Worm (Caenorhabditis elegans) whole organism, L4/young adult: ENCODE measurements around the gene C17H12.6.
"Not testable (repeated sequence)": the region's sequence is repeated elsewhere in the genome, so short reads cannot be mapped to it uniquely, and the experiment has no call there.

Source experiments
- W03F9.2 ChIP-seq: fragments of 150-350 bp; optimal IDR thresholded peaks from 2 replicates; lab custom pipeline; 2014; ENCODE audit warnings: missing biosample characterization, missing genetic modification characterization
- dao-5 ChIP-seq: sonication (generic microtip); optimal IDR thresholded peaks from 2 replicates; lab custom pipeline; 2016; ENCODE audit warnings: missing genotype, missing genetic modification characterization, moderate library complexity, missing compliant biosample characterization
- him-1 ChIP-seq: sonication (generic microtip); optimal IDR thresholded peaks from 2 replicates; lab custom pipeline; 2016; ENCODE audit warnings: missing genotype, missing genetic modification reagents, missing genetic modification characterization, missing compliant biosample characterization

Gene C17H12.6

ce11 chrIV:6822406-6822805 lies at the start of gene C17H12.6:
TSS of gene C17H12.6 (minus strand) at chrIV:6822506.
- TF ChIP-seq dao-5 (tag; lab: Kevin White, UChicago) = no peak
- TF ChIP-seq him-1 (tag; lab: Kevin White, UChicago) = no peak
- TF ChIP-seq W03F9.2 (tag; lab: Kevin White, UChicago) = no peak

ce11 chrIV:6867791-6868190 lies 45.5 kb upstream of the C17H12.6 start, which contains the start of gene srx-20:
TSS of gene srx-20 (plus strand) at chrIV:6868091.
- TF ChIP-seq him-1 (tag; lab: Kevin White, UChicago) = no peak
- no peak for TF ChIP-seq W03F9.2 (tag; lab: Kevin White, UChicago)
- TF ChIP-seq dao-5 (tag; lab: Kevin White, UChicago) = no peak

DNA sequence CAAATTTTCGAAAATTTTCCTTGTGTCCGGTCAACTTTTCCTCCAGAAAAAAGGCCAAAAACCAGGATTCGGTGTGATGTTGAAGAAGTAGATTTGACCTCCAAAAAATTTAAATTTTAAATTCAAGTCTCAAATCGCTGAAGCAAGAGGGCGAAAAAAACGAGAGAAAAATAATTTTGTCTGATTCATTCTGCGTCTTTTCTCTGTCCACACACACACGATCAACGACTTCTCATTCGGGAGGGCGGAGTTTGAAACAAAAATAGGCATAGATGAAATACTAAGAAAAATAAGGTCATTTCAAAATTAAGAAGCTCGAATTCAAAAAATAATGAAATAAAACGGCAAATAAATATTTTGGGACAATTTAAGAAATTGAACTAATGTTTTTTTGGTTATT lies 37.0 kb upstream of the C17H12.6 start, which contains the start of gene R13H7.2:
Gene R13H7.2 (minus strand): TSS at position 101 of the 400 bp plus-strand sequence.
- TF ChIP-seq him-1 (tag; lab: Kevin White, UChicago) (no peak), W03F9.2 (tag; lab: Kevin White, UChicago) (no peak), dao-5 (tag; lab: Kevin White, UChicago) (no peak)

DNA sequence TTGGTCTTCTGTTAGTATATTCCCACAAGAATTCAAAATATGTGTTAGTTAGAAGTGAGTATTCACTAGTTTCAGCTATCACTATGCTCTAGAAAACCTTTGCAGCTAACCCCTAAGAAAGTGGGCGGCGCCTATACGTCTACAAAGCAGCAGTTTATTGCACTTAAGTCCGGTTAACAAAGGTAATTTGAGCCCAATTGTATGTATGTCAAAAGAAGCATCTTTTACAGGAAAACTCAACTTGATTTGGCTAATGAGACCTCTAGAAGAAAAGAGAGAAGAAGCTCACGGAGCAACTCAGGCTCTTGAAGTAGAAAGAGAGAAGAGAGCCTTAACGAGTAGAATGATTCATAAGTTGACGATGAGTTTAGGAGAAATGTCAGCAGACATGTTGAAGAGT lies 30.4 kb upstream of the C17H12.6 start:
- no peak for TF ChIP-seq W03F9.2 (tag; lab: Kevin White, UChicago)
- no peak for TF ChIP-seq him-1 (tag; lab: Kevin White, UChicago)
- TF ChIP-seq dao-5 (tag; lab: Kevin White, UChicago) = no peak

ce11 chrIV:6842470-6843008 lies 20.2 kb upstream of the C17H12.6 start, which contains the start of gene lip-1:
TSS of gene lip-1 (plus strand) at chrIV:6842958.
- TF ChIP-seq dao-5 (tag; lab: Kevin White, UChicago) = no peak
- TF ChIP-seq W03F9.2 (tag; lab: Kevin White, UChicago) = no peak
- no peak for TF ChIP-seq him-1 (tag; lab: Kevin White, UChicago)

DNA sequence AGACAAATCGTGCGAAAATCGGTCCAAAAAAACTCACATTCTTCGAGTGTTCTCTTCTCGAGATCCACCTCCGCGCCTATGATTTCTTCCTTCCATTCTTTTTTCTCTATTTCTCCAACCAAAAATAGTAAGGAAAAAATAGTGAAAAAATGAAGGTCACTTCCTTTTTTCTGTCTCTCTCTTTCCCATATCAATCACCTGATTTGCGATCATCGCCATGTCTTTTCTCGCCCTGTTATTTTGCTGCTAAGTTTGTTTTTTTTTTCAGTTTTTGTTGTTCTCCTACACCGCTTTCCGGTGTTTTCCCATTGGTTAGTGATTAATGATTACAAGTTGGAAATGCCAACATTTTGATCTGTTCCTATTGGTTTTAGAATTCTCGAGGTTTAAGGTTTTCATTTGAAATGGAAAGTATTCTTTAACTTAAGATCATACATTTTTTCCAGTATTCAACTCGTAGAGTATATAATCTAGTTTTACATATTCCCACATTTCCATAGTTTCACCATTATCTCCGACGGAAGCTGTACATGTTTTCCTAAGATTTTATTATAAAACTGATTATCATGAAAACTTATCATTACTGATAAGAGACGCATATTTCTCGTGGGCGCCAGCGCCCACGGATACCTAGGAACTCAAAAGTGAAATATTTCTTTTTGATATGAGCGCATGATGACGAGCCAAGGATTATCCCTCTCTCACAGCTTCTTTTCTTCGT lies 19.4 kb upstream of the C17H12.6 start:
- no peak for TF ChIP-seq him-1 (tag; lab: Kevin White, UChicago)
- TF ChIP-seq W03F9.2 (tag; lab: Kevin White, UChicago) = no peak
- no peak for TF ChIP-seq dao-5 (tag; lab: Kevin White, UChicago)

ce11 chrIV:6839091-6839522 lies 16.8 kb upstream of the C17H12.6 start:
- TF ChIP-seq him-1 (tag; lab: Kevin White, UChicago) = peak; percentile 63
- peak; percentile 66 for TF ChIP-seq W03F9.2 (tag; lab: Kevin White, UChicago)
- no peak for TF ChIP-seq dao-5 (tag; lab: Kevin White, UChicago)

DNA sequence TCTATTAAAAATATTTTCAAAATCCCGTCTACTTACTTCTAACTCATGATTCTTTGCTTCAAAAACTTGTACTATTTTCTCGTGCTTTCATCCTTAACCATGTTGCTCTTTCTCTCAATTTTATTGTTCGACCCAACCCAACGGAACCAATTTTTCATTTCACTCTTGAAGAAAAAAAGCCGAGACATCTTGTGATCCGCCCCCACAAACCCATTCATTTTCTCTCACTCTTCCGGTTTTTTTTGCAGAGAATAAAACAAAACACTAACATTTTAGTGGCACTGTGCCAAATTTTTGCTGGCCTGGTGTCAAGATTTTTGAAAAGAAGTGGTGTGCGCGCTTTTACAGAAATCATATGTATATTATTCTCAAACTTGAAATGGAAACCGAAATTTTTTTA lies 14.5 kb upstream of the C17H12.6 start:
- TF ChIP-seq dao-5 (tag; lab: Kevin White, UChicago) (no peak), him-1 (tag; lab: Kevin White, UChicago) (no peak), W03F9.2 (tag; lab: Kevin White, UChicago) (no peak)

- no peak for TF ChIP-seq W03F9.2 (tag; lab: Kevin White, UChicago)
- no peak for TF ChIP-seq dao-5 (tag; lab: Kevin White, UChicago)
- no peak for TF ChIP-seq him-1 (tag; lab: Kevin White, UChicago)
These were observed 12.4 kb upstream of the C17H12.6 start for ce11 chrIV:6834705-6835104.

DNA sequence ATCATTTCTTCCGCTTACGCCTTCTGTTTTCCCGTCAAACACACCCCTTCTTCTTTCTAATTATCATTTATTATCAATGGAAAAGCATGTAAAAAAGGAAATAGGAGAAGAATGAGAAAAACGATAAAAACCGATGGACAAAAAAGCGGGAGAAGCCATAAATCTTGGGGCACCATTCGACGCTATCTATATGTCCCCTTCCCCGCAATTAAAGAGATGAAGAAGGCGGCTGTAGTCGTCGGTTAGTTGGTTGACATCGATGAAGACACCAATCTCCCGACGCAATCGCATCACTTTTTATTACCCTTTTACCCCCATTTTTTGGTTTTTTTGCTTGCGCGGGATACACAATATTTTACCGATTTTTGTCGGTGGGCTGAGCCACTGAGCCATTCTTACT lies 11.3 kb upstream of the C17H12.6 start:
- no peak for TF ChIP-seq him-1 (tag; lab: Kevin White, UChicago)
- TF ChIP-seq dao-5 (tag; lab: Kevin White, UChicago) = no peak
- no peak for TF ChIP-seq W03F9.2 (tag; lab: Kevin White, UChicago)

- TF ChIP-seq W03F9.2 (tag; lab: Kevin White, UChicago) = no peak
- TF ChIP-seq him-1 (tag; lab: Kevin White, UChicago) = no peak
- TF ChIP-seq dao-5 (tag; lab: Kevin White, UChicago) = no peak
These were observed 9.9 kb upstream of the C17H12.6 start for ce11 chrIV:6832194-6832593.

DNA sequence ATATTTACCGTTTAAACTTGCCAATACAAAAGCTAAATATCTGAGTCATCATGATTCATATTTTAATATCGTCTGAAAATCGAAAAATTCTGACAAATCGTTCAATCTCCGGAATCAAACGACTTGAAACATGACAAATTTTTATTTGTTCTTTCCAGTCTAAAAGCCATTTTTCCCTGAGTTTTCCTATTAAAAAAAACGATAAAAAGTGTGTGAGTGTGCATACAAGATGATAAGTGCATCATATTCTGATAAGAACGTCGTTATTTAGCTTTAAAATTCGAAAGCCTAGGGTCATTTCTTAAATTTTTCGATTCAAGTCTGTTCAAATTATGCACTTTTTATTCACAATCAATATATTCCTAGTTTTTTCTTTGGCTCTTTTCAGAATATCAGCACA lies 7.6 kb upstream of the C17H12.6 start, which contains the start of gene H20E11.1:
Gene H20E11.1 (plus strand): TSS at position 244 of the 400 bp plus-strand sequence.
- TF ChIP-seq him-1 (tag; lab: Kevin White, UChicago) = no peak
- no peak for TF ChIP-seq W03F9.2 (tag; lab: Kevin White, UChicago)
- no peak for TF ChIP-seq dao-5 (tag; lab: Kevin White, UChicago)

DNA sequence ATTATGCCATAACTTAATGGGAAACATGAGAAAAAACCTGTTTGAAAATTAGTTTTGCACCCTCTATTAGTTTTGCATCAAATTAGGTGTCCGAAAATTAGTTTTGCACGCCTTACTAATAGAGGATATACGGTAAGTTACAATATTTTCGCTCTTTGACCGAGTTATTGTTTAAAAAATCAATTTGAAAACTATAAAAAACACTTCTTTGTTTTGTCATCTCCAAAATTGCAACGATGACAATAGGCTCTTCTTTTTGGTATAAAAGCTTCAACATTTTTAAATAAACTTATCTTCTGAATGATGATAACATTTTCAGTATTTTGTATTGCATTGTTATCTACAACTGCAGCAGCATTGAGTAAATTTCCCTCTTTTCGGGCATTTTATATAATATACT lies 5.2 kb upstream of the C17H12.6 start, which contains the start of gene H20E11.2:
Gene H20E11.2 (plus strand): TSS at position 301 of the 400 bp plus-strand sequence.
- not testable (repeated sequence) for TF ChIP-seq him-1, W03F9.2, dao-5 (tag; lab: Kevin White, UChicago)
